Fruit fly (Drosophila melanogaster) whole organism, pupa: ENCODE results near the gene vls.
A peak's percentile ranks its signal among the peaks of the same experiment; 100 is the strongest.

Experiments used
- CG10348 ChIP-seq: fragments of 200-800 bp; sonication (Bioruptor generic); IDR thresholded peaks from 2 replicates; pipeline ENCODE4 v1.3.6; 2022; ENCODE audit warnings: missing biosample characterization, missing genetic modification characterization
- CG12605 ChIP-seq: fragments of 200-800 bp; sonication (Bioruptor generic); IDR thresholded peaks from 2 replicates; pipeline ENCODE4 v1.3.6; 2022; ENCODE audit warnings: missing biosample characterization, missing genetic modification characterization
- CG13204 ChIP-seq: fragments of 200-800 bp; sonication (Bioruptor generic); optimal IDR thresholded peaks from 2 replicates; lab custom pipeline; 2018; ENCODE audit warnings: missing biosample characterization, mild to moderate bottlenecking, missing genetic modification characterization, moderate library complexity
- CG14655 ChIP-seq: fragments of 200-800 bp; sonication (Bioruptor generic); optimal IDR thresholded peaks from 3 replicates; lab custom pipeline; 2017; ENCODE audit warnings: mild to moderate bottlenecking, missing biosample characterization, missing genetic modification reagents, missing genetic modification characterization
- CG15710 ChIP-seq: fragments of 200-800 bp; sonication (Bioruptor generic); optimal IDR thresholded peaks from 2 replicates; lab custom pipeline; 2018; ENCODE audit warnings: missing biosample characterization, mild to moderate bottlenecking, missing genetic modification characterization, moderate library complexity
- CG17806 ChIP-seq: fragments of 200-800 bp; sonication (Bioruptor generic); optimal IDR thresholded peaks from 2 replicates; lab custom pipeline; 2018; ENCODE audit warnings: missing biosample characterization, mild to moderate bottlenecking, missing genetic modification characterization, moderate library complexity
- CG32121 ChIP-seq: fragments of 200-800 bp; sonication (Bioruptor generic); IDR thresholded peaks from 2 replicates; pipeline ENCODE4 v1.3.6; 2022; ENCODE audit warnings: missing biosample characterization, missing genetic modification characterization
- CG34367 ChIP-seq: fragments of 200-800 bp; sonication (Bioruptor generic); optimal IDR thresholded peaks from 2 replicates; lab custom pipeline; 2018; ENCODE audit warnings: missing biosample characterization, mild to moderate bottlenecking, missing genetic modification characterization
- CG4496 ChIP-seq: fragments of 200-800 bp; sonication (Bioruptor generic); IDR thresholded peaks from 3 replicates; pipeline ENCODE4 v1.3.6; 2022; ENCODE audit warnings: missing biosample characterization, missing genetic modification characterization
- CG8159 ChIP-seq: fragments of 200-800 bp; sonication (Bioruptor generic); optimal IDR thresholded peaks from 3 replicates; lab custom pipeline; 2018; ENCODE audit warnings: missing biosample characterization, mild to moderate bottlenecking, missing genetic modification characterization, moderate library complexity
- CG8301 ChIP-seq: fragments of 200-800 bp; sonication (Bioruptor generic); optimal IDR thresholded peaks from 2 replicates; lab custom pipeline; 2018; ENCODE audit warnings: missing biosample characterization, mild to moderate bottlenecking, missing genetic modification characterization
- CG9948 ChIP-seq: fragments of 200-800 bp; sonication (Bioruptor generic); optimal IDR thresholded peaks from 2 replicates; lab custom pipeline; 2018; ENCODE audit warnings: missing biosample characterization, mild to moderate bottlenecking, missing genetic modification characterization, moderate library complexity
- D1 ChIP-seq: fragments of 200-800 bp; sonication (Bioruptor generic); optimal IDR thresholded peaks from 2 replicates; lab custom pipeline; 2018; ENCODE audit warnings: missing biosample characterization, mild to moderate bottlenecking, missing genetic modification characterization, moderate library complexity
- EcR ChIP-seq: fragments of 200-800 bp; sonication (Bioruptor generic); optimal IDR thresholded peaks from 3 replicates; lab custom pipeline; 2019; ENCODE audit warnings: missing biosample characterization, missing genetic modification characterization, mild to moderate bottlenecking, moderate library complexity, missing genetic modification reagents
- Ets98B ChIP-seq: fragments of 200-800 bp; sonication (Bioruptor generic); IDR thresholded peaks from 2 replicates; pipeline ENCODE4 v1.3.6; 2022; ENCODE audit warnings: missing biosample characterization, missing genetic modification characterization
- Pif1A ChIP-seq: fragments of 200-800 bp; sonication (Bioruptor generic); optimal IDR thresholded peaks from 3 replicates; lab custom pipeline; 2016; ENCODE audit warnings: missing biosample characterization, missing genetic modification characterization
- Pif1B ChIP-seq: fragments of 200-800 bp; sonication (Bioruptor generic); optimal IDR thresholded peaks from 3 replicates; lab custom pipeline; 2016; ENCODE audit warnings: missing biosample characterization, missing genetic modification characterization
- Snoo ChIP-seq: fragments of 200-800 bp; sonication (Bioruptor generic); optimal IDR thresholded peaks from 3 replicates; lab custom pipeline; 2017; ENCODE audit warnings: missing biosample characterization, mild to moderate bottlenecking, missing genetic modification characterization, inconsistent platforms
- fd96Ca ChIP-seq: fragments of 200-800 bp; sonication (Bioruptor generic); IDR thresholded peaks from 3 replicates; pipeline ENCODE4 v1.3.6; 2022; ENCODE audit warnings: missing biosample characterization, missing genetic modification characterization
- gl ChIP-seq: fragments of 200-800 bp; sonication (Bioruptor generic); optimal IDR thresholded peaks from 2 replicates; lab custom pipeline; 2018; ENCODE audit warnings: missing biosample characterization, mild to moderate bottlenecking, missing genetic modification characterization
- rn ChIP-seq: fragments of 200-800 bp; sonication (Bioruptor generic); IDR thresholded peaks from 2 replicates; pipeline ENCODE4 v1.3.6; 2022; ENCODE audit warnings: missing biosample characterization, missing genetic modification characterization

vls gene

DNA sequence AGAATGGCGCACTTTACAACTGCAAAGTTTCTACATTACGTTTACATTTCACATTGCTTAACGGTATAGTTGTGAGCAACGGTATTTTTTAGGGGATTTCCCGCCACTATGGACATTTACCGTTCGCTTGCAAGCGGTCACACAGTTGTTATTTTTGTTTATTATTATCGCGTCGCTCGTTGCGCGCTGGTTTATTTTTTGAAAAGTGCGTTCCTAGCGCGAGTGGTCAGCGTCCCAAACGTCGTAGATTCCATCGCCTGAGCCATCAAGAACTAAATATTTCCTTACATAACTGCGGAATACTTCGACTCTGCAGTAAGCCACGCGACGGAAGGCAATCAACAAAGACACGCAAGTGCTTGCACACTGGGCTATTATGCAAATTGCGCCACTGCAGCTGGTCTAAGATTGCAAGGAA is 763 bp upstream of the vls start, which contains the start of gene bwa:
bwa (plus strand) TSS at position 159 of the 418 bp plus-strand sequence.
- TF ChIP-seq CG15710 (tag; lab: Kevin White, UChicago) (no peak), gl (tag; lab: Kevin White, UChicago) (peak; percentile 19), EcR (GFP tag; lab: Kevin White, UChicago) (peak; percentile 13), fd96Ca (GFP tag; lab: Robert Waterston, UW) (peak; percentile 36; the same call in 1 of the 3 replicates), Ets98B (GFP tag; lab: Robert Waterston, UW) (no peak; the same call in 1 of the 2 replicates)
- TF ChIP-seq, all 21 proteins: peak for 3

DNA sequence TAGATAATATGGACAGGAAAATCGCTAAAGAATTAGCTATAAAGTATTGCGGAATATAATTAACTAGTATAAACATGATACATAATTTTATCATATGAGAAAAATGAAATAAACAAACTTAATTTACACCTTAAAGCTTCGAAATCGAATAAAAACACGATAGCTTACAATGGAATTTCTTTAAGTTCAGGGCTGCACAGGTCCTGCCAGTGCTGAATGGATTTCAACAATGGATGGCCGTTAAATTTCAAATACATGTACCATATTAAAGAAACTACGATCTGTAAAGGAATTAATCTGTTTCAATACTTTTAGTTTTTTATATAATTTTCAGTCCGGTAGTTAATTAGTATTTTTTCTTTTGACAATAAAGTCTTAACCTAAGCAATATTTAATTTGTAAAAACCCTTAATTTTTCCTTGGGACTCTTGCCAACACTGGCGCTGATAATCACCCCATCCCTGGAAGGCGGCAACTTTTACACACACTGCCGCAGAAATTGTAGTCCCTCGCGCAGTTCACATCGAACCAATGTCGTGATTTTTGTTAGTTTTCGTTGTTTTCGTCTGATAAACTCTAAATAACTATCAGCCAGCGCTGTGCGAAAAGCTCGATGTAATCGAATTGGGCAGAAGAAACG is 4.3 kb downstream of the vls start, which contains the start of the genes barr and lok:
barr (minus strand) TSS at position 353 of the 640 bp plus-strand sequence.
lok (plus strand) TSS at position 405 of the 640 bp plus-strand sequence.
- TF ChIP-seq CG15710 (tag; lab: Kevin White, UChicago) (peak; percentile 20), Snoo (no peak), CG13204 (GFP tag; lab: Kevin White, UChicago) (no peak), CG8159 (tag; lab: Kevin White, UChicago) (peak; percentile 37), CG9948 (tag; lab: Kevin White, UChicago) (peak; percentile 17), Ets98B (GFP tag; lab: Robert Waterston, UW) (no peak)
- TF ChIP-seq, all 21 proteins: peak for 3

DNA sequence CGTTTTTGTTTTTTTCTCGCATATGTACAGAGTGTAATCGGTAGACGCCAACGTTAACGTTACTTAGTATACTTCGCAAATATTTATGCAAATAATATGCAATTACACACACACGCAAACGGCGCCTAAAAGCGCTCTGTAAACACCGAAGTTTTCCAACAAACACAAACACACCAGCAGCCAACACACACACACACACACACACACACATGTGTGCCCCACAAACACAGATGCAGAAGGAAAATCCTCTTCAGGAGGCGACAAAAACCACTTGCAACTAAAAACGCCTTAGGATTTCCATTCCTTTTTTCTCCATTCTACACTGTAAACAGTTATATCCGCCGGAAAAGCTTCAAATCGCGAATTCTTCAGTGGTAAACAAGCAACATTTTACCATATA is 8.1 kb downstream of the vls start:
- TF ChIP-seq CG9948 (tag; lab: Kevin White, UChicago) = no peak
- TF ChIP-seq Snoo = no peak
- no peak for TF ChIP-seq CG4496 (GFP tag; lab: Robert Waterston, UW)
- no peak for TF ChIP-seq CG34367 (tag; lab: Kevin White, UChicago)
- TF ChIP-seq fd96Ca (GFP tag; lab: Robert Waterston, UW) = no peak
- no peak for TF ChIP-seq Ets98B (GFP tag; lab: Robert Waterston, UW)
- no peak for TF ChIP-seq Pif1A (GFP tag; lab: Kevin White, UChicago)
- no peak for TF ChIP-seq CG8301 (tag; lab: Kevin White, UChicago)
- no peak for TF ChIP-seq CG15710 (tag; lab: Kevin White, UChicago)
- TF ChIP-seq Pif1B (GFP tag; lab: Kevin White, UChicago) = no peak
- no peak for TF ChIP-seq CG12605 (GFP tag; lab: Robert Waterston, UW)
- TF ChIP-seq rn = no peak
- no peak for TF ChIP-seq D1
- no peak for TF ChIP-seq CG17806
- TF ChIP-seq EcR (GFP tag; lab: Kevin White, UChicago) = no peak
- TF ChIP-seq CG14655 (GFP tag; lab: Kevin White, UChicago) = no peak
- TF ChIP-seq CG32121 (GFP tag; lab: Robert Waterston, UW) = no peak
- no peak for TF ChIP-seq gl (tag; lab: Kevin White, UChicago)
- TF ChIP-seq, all 21 proteins: peak for 0

DNA sequence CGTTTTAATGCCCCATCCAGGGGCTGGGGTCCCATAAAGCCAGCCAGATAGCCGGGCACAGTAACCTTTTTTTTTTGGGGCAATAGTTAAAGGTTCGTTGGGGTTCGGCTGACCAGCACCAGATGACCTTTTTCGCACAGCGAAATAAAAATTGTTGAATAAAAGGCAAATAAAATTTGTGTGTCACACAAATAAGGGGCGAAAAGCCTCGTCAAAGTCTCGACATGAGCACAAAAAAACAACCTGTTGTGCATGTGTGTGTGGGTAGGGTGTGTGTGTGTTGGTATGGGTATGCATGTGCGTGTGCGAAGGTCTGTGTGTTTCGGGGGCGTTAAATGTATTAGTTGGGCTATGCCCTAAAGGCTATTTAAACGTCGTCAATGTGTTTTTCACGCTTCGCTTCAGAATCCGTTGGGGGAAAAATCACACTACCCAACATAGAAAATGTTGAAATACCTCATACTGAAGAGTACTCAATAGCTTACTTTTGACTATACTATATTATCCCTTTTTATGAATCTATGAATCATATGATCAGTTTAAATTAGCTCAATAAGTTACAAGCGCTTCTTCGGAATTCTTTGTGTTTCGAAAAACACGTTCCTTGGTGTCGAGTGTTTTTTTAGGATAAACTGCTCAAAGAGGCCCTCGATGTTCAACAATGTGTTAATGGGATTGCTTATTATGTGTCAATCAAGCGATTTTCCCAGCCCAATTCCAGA is 14.1 kb downstream of the vls start:
- TF ChIP-seq CG34367 (tag; lab: Kevin White, UChicago) (no peak), CG32121 (GFP tag; lab: Robert Waterston, UW) (no peak), Ets98B (GFP tag; lab: Robert Waterston, UW) (no peak), rn (no peak), CG4496 (GFP tag; lab: Robert Waterston, UW) (no peak), D1 (no peak), CG8301 (tag; lab: Kevin White, UChicago) (no peak), EcR (GFP tag; lab: Kevin White, UChicago) (no peak)

DNA sequence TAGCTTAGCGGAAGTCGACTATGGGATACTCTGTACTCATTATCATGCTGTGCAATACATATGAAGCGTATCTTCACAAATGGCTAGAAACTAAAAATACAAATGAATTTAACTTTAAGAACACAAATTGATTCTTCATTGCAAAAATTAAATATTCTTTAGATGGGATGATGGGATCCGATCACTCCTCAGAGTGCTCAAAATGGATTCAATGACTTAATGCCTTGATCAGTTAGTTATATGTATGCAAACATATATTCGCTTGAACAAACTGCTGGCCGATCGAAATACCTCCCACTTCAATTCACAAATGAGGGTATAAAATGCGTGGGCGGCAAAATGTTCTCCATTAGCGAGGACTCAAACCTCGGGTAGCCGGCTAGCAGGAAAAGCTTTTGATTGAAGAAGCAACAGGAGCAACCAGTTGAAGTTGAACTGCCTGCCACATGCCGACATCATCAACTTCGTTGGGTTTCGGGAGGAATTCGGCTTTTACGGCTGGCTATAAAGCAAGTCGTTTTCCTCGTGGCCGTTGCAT is 38.0 kb downstream of the vls start, which contains the start of gene sNPF:
sNPF (plus strand) TSS at position 534 of the 538 bp plus-strand sequence.
- TF ChIP-seq CG9948 (tag; lab: Kevin White, UChicago) (no peak), Snoo (peak; percentile 36), CG8159 (tag; lab: Kevin White, UChicago) (peak; percentile 77), CG12605 (GFP tag; lab: Robert Waterston, UW) (peak; percentile 50; the same call in 1 of the 2 replicates), CG17806 (no peak), CG14655 (GFP tag; lab: Kevin White, UChicago) (peak; percentile 79), rn (peak; percentile 49; the same call in 1 of the 2 replicates), CG15710 (tag; lab: Kevin White, UChicago) (peak; percentile 83), fd96Ca (GFP tag; lab: Robert Waterston, UW) (no peak), CG34367 (tag; lab: Kevin White, UChicago) (peak; percentile 77), CG8301 (tag; lab: Kevin White, UChicago) (no peak), Ets98B (GFP tag; lab: Robert Waterston, UW) (no peak), CG32121 (GFP tag; lab: Robert Waterston, UW) (no peak), CG10348 (GFP tag; lab: Robert Waterston, UW) (no peak), CG4496 (GFP tag; lab: Robert Waterston, UW) (no peak), Pif1A (GFP tag; lab: Kevin White, UChicago) (peak; percentile 57), CG13204 (GFP tag; lab: Kevin White, UChicago) (no peak), gl (tag; lab: Kevin White, UChicago) (peak; percentile 20), D1 (peak; percentile 32), Pif1B (GFP tag; lab: Kevin White, UChicago) (peak; percentile 69), EcR (GFP tag; lab: Kevin White, UChicago) (no peak)
